Worm (Caenorhabditis elegans) whole organism, young adult: ENCODE data around the gene ZK546.5.

ENCODE experiments used
- B0035.1 ChIP-seq: sonication (generic microtip); optimal IDR thresholded peaks from 2 replicates; lab custom pipeline; 2016; ENCODE audit warnings: missing genetic modification characterization, mild to moderate bottlenecking, missing compliant biosample characterization, missing genotype, missing genetic modification reagents
- C06A6.2 ChIP-seq: fragments of 200-800 bp; sonication (Bioruptor generic); conservative IDR thresholded peaks from 2 replicates; pipeline ENCODE4 v1.3.6; 2022; ENCODE audit warnings: missing genetic modification characterization, missing compliant biosample characterization
- C17E4.6 ChIP-seq: fragments of 200-800 bp; sonication (Bioruptor generic); IDR thresholded peaks from 2 replicates; pipeline ENCODE4 v1.3.6; 2022; ENCODE audit warnings: missing genetic modification reagents, missing genetic modification characterization, missing compliant biosample characterization
- D2030.7 ChIP-seq: fragments of 200-800 bp; sonication (Bioruptor generic); IDR thresholded peaks from 2 replicates; pipeline ENCODE4 v1.3.6; 2022; ENCODE audit warnings: missing genetic modification reagents, missing genetic modification characterization, missing compliant biosample characterization
- F23B12.7 ChIP-seq: sonication (generic microtip); optimal IDR thresholded peaks from 2 replicates; lab custom pipeline; 2017; ENCODE audit warnings: missing genetic modification characterization, mild to moderate bottlenecking, missing compliant biosample characterization, antibody characterized with exemption, moderate library complexity; ENCODE audit not compliant: insufficient read depth
- F33H1.4 ChIP-seq: fragments of 200-800 bp; sonication (Bioruptor generic); IDR thresholded peaks from 2 replicates; pipeline ENCODE4 v1.3.6; 2022; ENCODE audit warnings: missing genetic modification reagents, missing genetic modification characterization, missing compliant biosample characterization
- F39B2.1 ChIP-seq: fragments of 200-800 bp; sonication (Bioruptor generic); IDR thresholded peaks from 2 replicates; pipeline ENCODE4 v1.3.6; 2022; ENCODE audit warnings: missing genetic modification reagents, missing genetic modification characterization, missing compliant biosample characterization
- F52B5.7 ChIP-seq: sonication (generic microtip); optimal IDR thresholded peaks from 2 replicates; lab custom pipeline; 2016; ENCODE audit warnings: mild to moderate bottlenecking, missing genetic modification characterization, missing compliant biosample characterization
- F55B11.4 ChIP-seq: sonication (generic microtip); optimal IDR thresholded peaks from 2 replicates; lab custom pipeline; 2016; ENCODE audit warnings: missing compliant biosample characterization, missing genetic modification characterization, borderline replicate concordance; ENCODE audit not compliant: insufficient read depth
- T26A5.8 ChIP-seq: sonication (generic microtip); optimal IDR thresholded peaks from 2 replicates; lab custom pipeline; 2016; ENCODE audit warnings: missing genetic modification characterization, missing compliant biosample characterization
- Y67H2A.10 ChIP-seq: fragments of 200-800 bp; sonication (Bioruptor generic); conservative IDR thresholded peaks from 2 replicates; pipeline ENCODE4 v1.3.6; 2022; ENCODE audit warnings: missing genetic modification reagents, missing genetic modification characterization, missing compliant biosample characterization
- Y79H2A.3 ChIP-seq: fragments of 200-800 bp; sonication (Bioruptor generic); conservative IDR thresholded peaks from 2 replicates; pipeline ENCODE4 v1.3.6; 2022; ENCODE audit warnings: missing genetic modification reagents, missing genetic modification characterization, missing compliant biosample characterization
- akir-1 ChIP-seq: fragments of 200-800 bp; sonication (Bioruptor generic); optimal IDR thresholded peaks from 2 replicates; lab custom pipeline; 2018; ENCODE audit warnings: mild to moderate bottlenecking, missing genetic modification characterization, moderate library complexity, missing compliant biosample characterization
- ama-1 ChIP-seq, 3 experiments: fragments of 150-350 bp in 1 of 3; sonication (generic microtip) in 2 of 3; optimal IDR thresholded peaks; 2 replicates each; lab custom pipeline; 2014 to 2018; ENCODE audit warnings: missing biosample characterization in 2 of 3, missing genetic modification characterization in 2 of 3, missing genetic modification reagents in 2 of 3
- attf-3 ChIP-seq: fragments of 200-800 bp; sonication (Bioruptor generic); conservative IDR thresholded peaks from 2 replicates; pipeline ENCODE4 v1.3.6; 2022; ENCODE audit warnings: missing genetic modification reagents, missing genetic modification characterization, missing compliant biosample characterization
- attf-5 ChIP-seq: fragments of 200-800 bp; sonication (Bioruptor generic); optimal IDR thresholded peaks from 2 replicates; lab custom pipeline; 2018; ENCODE audit warnings: mild to moderate bottlenecking, missing genetic modification characterization, missing compliant biosample characterization
- cebp-1 ChIP-seq, 2 experiments: fragments of 200-800 bp in 1 of 2; sonication (Bioruptor generic) in 1 of 2; sonication (generic microtip) in 1 of 2; IDR thresholded peaks in 1 of 2; optimal IDR thresholded peaks in 1 of 2; 2 replicates each; pipeline versions ENCODE4 v1.3.6 to Lab custom; 2017 to 2022; ENCODE audit warnings: missing compliant biosample characterization in 2 of 2, missing genetic modification characterization in 2 of 2, mild to moderate bottlenecking in 1 of 2, missing genetic modification reagents in 1 of 2, moderate library complexity in 1 of 2
- ceh-40 ChIP-seq: fragments of 200-800 bp; sonication (Bioruptor generic); IDR thresholded peaks from 2 replicates; pipeline ENCODE4 v1.3.6; 2022; ENCODE audit warnings: missing genetic modification characterization, missing compliant biosample characterization
- die-1 ChIP-seq: sonication (generic microtip); optimal IDR thresholded peaks from 2 replicates; lab custom pipeline; 2016; ENCODE audit warnings: missing genotype, mild to moderate bottlenecking, missing genetic modification characterization, missing compliant biosample characterization
- dpff-1 ChIP-seq: sonication (generic microtip); optimal IDR thresholded peaks from 2 replicates; lab custom pipeline; 2017; ENCODE audit warnings: mild to moderate bottlenecking, missing genetic modification characterization, missing compliant biosample characterization
- dpl-1 ChIP-seq: fragments of 150-350 bp; optimal IDR thresholded peaks from 2 replicates; lab custom pipeline; 2014; ENCODE audit warnings: missing biosample characterization, missing genetic modification reagents, missing genetic modification characterization
- efl-1 ChIP-seq: fragments of 150-350 bp; optimal IDR thresholded peaks from 2 replicates; lab custom pipeline; 2014; ENCODE audit warnings: missing biosample characterization, missing genetic modification reagents, missing genetic modification characterization
- egrh-3 ChIP-seq: fragments of 200-800 bp; sonication (Bioruptor generic); IDR thresholded peaks from 2 replicates; pipeline ENCODE4 v1.3.6; 2022; ENCODE audit warnings: missing genetic modification reagents, missing genetic modification characterization, missing compliant biosample characterization
- ekl-4 ChIP-seq: fragments of 200-800 bp; sonication (Bioruptor generic); IDR thresholded peaks from 2 replicates; pipeline ENCODE4 v1.3.6; 2022; ENCODE audit warnings: missing genetic modification reagents, missing genetic modification characterization, missing compliant biosample characterization
- ets-4 ChIP-seq: fragments of 200-800 bp; sonication (Bioruptor generic); optimal IDR thresholded peaks from 2 replicates; lab custom pipeline; 2018; ENCODE audit warnings: mild to moderate bottlenecking, missing genetic modification characterization, missing compliant biosample characterization
- hmg-1.2 ChIP-seq: fragments of 200-800 bp; sonication (Bioruptor generic); IDR thresholded peaks from 2 replicates; pipeline ENCODE4 v1.3.6; 2022; ENCODE audit warnings: missing genetic modification reagents, missing genetic modification characterization, missing compliant biosample characterization
- lin-35 ChIP-seq, 3 experiments: fragments of 150-350 bp in 2 of 3; sonication (generic microtip) in 1 of 3; optimal IDR thresholded peaks; 2 replicates each; lab custom pipeline; 2014 to 2018; ENCODE audit warnings: missing biosample characterization in 3 of 3, missing genetic modification characterization in 3 of 3, missing genetic modification reagents in 3 of 3
- lin-40 ChIP-seq: sonication (generic microtip); optimal IDR thresholded peaks from 2 replicates; lab custom pipeline; 2016; ENCODE audit warnings: missing genetic modification characterization, mild to moderate bottlenecking, missing compliant biosample characterization, missing genotype, missing genetic modification reagents
- lsy-27 ChIP-seq: sonication (generic microtip); optimal IDR thresholded peaks from 2 replicates; lab custom pipeline; 2017; ENCODE audit warnings: missing genetic modification characterization, mild to moderate bottlenecking, missing compliant biosample characterization, antibody characterized with exemption, missing genotype, borderline replicate concordance; ENCODE audit not compliant: insufficient read depth
- madf-10 ChIP-seq: sonication (generic microtip); optimal IDR thresholded peaks from 2 replicates; lab custom pipeline; 2016; ENCODE audit warnings: mild to moderate bottlenecking, missing genetic modification characterization, missing compliant biosample characterization
- madf-3 ChIP-seq: fragments of 200-800 bp; sonication (Bioruptor generic); IDR thresholded peaks from 2 replicates; pipeline ENCODE4 v1.3.6; 2022; ENCODE audit warnings: missing genetic modification reagents, missing genetic modification characterization, missing compliant biosample characterization
- mel-28 ChIP-seq: sonication (generic microtip); optimal IDR thresholded peaks from 2 replicates; lab custom pipeline; 2016; ENCODE audit warnings: borderline replicate concordance, mild to moderate bottlenecking, missing genetic modification characterization, missing compliant biosample characterization
- mxl-1 ChIP-seq: sonication (generic microtip); optimal IDR thresholded peaks from 2 replicates; lab custom pipeline; 2016; ENCODE audit warnings: missing genetic modification characterization, missing compliant biosample characterization
- nfya-2 ChIP-seq: fragments of 200-800 bp; sonication (Bioruptor generic); IDR thresholded peaks from 2 replicates; pipeline ENCODE4 v1.3.6; 2022; ENCODE audit warnings: missing genetic modification reagents, missing genetic modification characterization, missing compliant biosample characterization
- nhr-179 ChIP-seq: sonication (generic microtip); optimal IDR thresholded peaks from 2 replicates; lab custom pipeline; 2016; ENCODE audit warnings: mild to moderate bottlenecking, missing genetic modification characterization, missing compliant biosample characterization
- nhr-80 ChIP-seq: sonication (generic microtip); optimal IDR thresholded peaks from 2 replicates; lab custom pipeline; 2016; ENCODE audit warnings: missing genetic modification characterization, missing compliant biosample characterization
- nhr-90 ChIP-seq: sonication (generic microtip); optimal IDR thresholded peaks from 2 replicates; lab custom pipeline; 2016; ENCODE audit warnings: missing genotype, mild to moderate bottlenecking, missing genetic modification characterization, missing compliant biosample characterization
- rcor-1 ChIP-seq: fragments of 200-800 bp; sonication (Bioruptor generic); IDR thresholded peaks from 2 replicates; pipeline ENCODE4 v1.3.6; 2022; ENCODE audit warnings: missing genetic modification reagents, missing genetic modification characterization, missing compliant biosample characterization
- sea-2 ChIP-seq: fragments of 200-800 bp; sonication (Bioruptor generic); IDR thresholded peaks from 2 replicates; pipeline ENCODE4 v1.3.6; 2022; ENCODE audit warnings: missing genetic modification characterization, missing compliant biosample characterization
- tbx-9 ChIP-seq: sonication (generic microtip); optimal IDR thresholded peaks from 2 replicates; lab custom pipeline; 2016; ENCODE audit warnings: borderline replicate concordance, missing genetic modification characterization, inconsistent platforms, missing compliant biosample characterization
- unc-130 ChIP-seq: sonication (generic microtip); optimal IDR thresholded peaks from 2 replicates; lab custom pipeline; 2016; ENCODE audit warnings: missing genetic modification reagents, missing genetic modification characterization, missing compliant biosample characterization
- unc-62 ChIP-seq: fragments of 150-350 bp; optimal IDR thresholded peaks from 2 replicates; lab custom pipeline; 2014; ENCODE audit warnings: missing biosample characterization, missing genetic modification reagents, missing genetic modification characterization
- xnd-1 ChIP-seq: sonication (generic microtip); optimal IDR thresholded peaks from 2 replicates; lab custom pipeline; 2016; ENCODE audit warnings: missing genotype, missing genetic modification reagents, missing genetic modification characterization, missing compliant biosample characterization
- zfh-2 ChIP-seq: fragments of 200-800 bp; sonication (Bioruptor generic); conservative IDR thresholded peaks from 2 replicates; pipeline ENCODE4 v1.3.6; 2022; ENCODE audit warnings: missing genetic modification reagents, missing genetic modification characterization, missing compliant biosample characterization
- zim-3 ChIP-seq: sonication (generic microtip); optimal IDR thresholded peaks from 2 replicates; lab custom pipeline; 2017; ENCODE audit warnings: mild to moderate bottlenecking, missing genetic modification characterization, moderate library complexity, missing compliant biosample characterization
- ztf-18 ChIP-seq: sonication (generic microtip); optimal IDR thresholded peaks from 2 replicates; lab custom pipeline; 2016; ENCODE audit warnings: missing genotype, mild to moderate bottlenecking, missing genetic modification characterization, missing compliant biosample characterization
- ztf-26 ChIP-seq: sonication (generic microtip); optimal IDR thresholded peaks from 2 replicates; lab custom pipeline; 2017; ENCODE audit warnings: missing genetic modification characterization, missing compliant biosample characterization
- ztf-6 ChIP-seq: fragments of 200-800 bp; sonication (Bioruptor generic); IDR thresholded peaks from 2 replicates; pipeline ENCODE4 v1.3.6; 2022; ENCODE audit warnings: missing genetic modification reagents, missing genetic modification characterization, missing compliant biosample characterization

Gene ZK546.5

DNA sequence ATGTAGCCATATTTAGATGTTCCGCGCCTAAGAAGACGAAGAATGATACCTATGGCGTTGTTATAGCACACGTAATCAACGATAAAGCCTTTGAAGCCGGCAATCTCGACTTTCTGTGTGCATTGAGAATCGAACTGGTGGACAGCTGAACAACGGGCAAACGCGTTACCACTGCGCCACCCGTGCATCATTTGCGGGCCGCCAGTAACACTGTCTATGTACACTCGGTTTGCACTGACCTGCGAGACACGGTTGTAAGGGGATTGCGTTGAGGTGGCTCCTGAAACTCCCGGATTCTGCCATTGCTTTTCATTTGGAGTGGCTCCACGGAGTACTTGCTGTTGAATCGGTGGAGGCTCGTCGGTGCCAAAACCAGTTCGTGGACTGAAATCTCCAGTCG lies 6.8 kb downstream of the ZK546.5 start:
- TF ChIP-seq zfh-2: peak; percentile 83
- peak; percentile 59 for TF ChIP-seq hmg-1.2 (GFP tag; lab: Robert Waterston, UW)
- TF ChIP-seq F52B5.7 (tag; lab: Kevin White, UChicago): peak; percentile 91
- TF ChIP-seq dpff-1 (tag; lab: Kevin White, UChicago): no peak
- peak; percentile 47; the same call in 1 of the 2 replicates for TF ChIP-seq D2030.7 (GFP tag; lab: Robert Waterston, UW)
- no peak for TF ChIP-seq F55B11.4 (tag; lab: Kevin White, UChicago)
- no peak for TF ChIP-seq dpl-1 (GFP tag; lab: Kevin White, UChicago)
- peak; percentile 83 for TF ChIP-seq ama-1 (optimal IDR thresholded peaks at IDR 0.05; lab: Kevin White, UChicago)
- peak; percentile 31 to 54 for TF ChIP-seq ama-1 (GFP tag; optimal IDR thresholded peaks at IDR 0.05; lab: Kevin White, UChicago)
- no peak for TF ChIP-seq F39B2.1 (GFP tag; lab: Robert Waterston, UW)
- no peak; the same call in 1 of the 2 replicates for TF ChIP-seq C06A6.2 (GFP tag; lab: Robert Waterston, UW)
- peak; percentile 23 for TF ChIP-seq ztf-18
- TF ChIP-seq egrh-3 (GFP tag; lab: Robert Waterston, UW): no peak
- no peak for TF ChIP-seq C17E4.6
- TF ChIP-seq ets-4: no peak
- TF ChIP-seq T26A5.8: no peak
- peak in 1 of 3 experiments; percentile 30 for TF ChIP-seq lin-35 (GFP tag; optimal IDR thresholded peaks at IDR 0.05; lab: Kevin White, UChicago)
- TF ChIP-seq attf-3 (GFP tag; lab: Robert Waterston, UW): 0 out of 2 replicates have a peak, but pooled peaks have one; percentile 12
- TF ChIP-seq B0035.1 (tag; lab: Kevin White, UChicago): no peak
- peak; percentile 51 for TF ChIP-seq attf-5
- TF ChIP-seq ceh-40 (GFP tag; lab: Robert Waterston, UW): no peak
- TF ChIP-seq ekl-4 (GFP tag; lab: Robert Waterston, UW): peak; percentile 59; the same call in 1 of the 2 replicates
- no peak for TF ChIP-seq akir-1 (GFP tag; lab: Kevin White, UChicago)
- TF ChIP-seq madf-10 (tag; lab: Kevin White, UChicago): no peak
- TF ChIP-seq unc-130 (GFP tag; lab: Kevin White, UChicago): peak; percentile 46
- no peak for TF ChIP-seq mel-28 (tag; lab: Kevin White, UChicago)
- peak; percentile 32 for TF ChIP-seq lin-40
- TF ChIP-seq ztf-26 (tag; lab: Kevin White, UChicago): peak; percentile 85
- TF ChIP-seq nhr-80: no peak
- TF ChIP-seq Y79H2A.3 (GFP tag; lab: Robert Waterston, UW): no peak
- no peak for TF ChIP-seq cebp-1 (GFP tag; IDR thresholded peaks at IDR 0.05; lab: Robert Waterston, UW)
- peak; percentile 60 for TF ChIP-seq cebp-1 (tag; optimal IDR thresholded peaks at IDR 0.05; lab: Kevin White, UChicago)
- TF ChIP-seq zim-3 (tag; lab: Kevin White, UChicago): peak; percentile 61
- no peak for TF ChIP-seq mxl-1 (tag; lab: Kevin White, UChicago)
- TF ChIP-seq ztf-6 (GFP tag; lab: Robert Waterston, UW): no peak
- TF ChIP-seq F33H1.4 (GFP tag; lab: Robert Waterston, UW): 0 out of 2 replicates have a peak, but pooled peaks have one; percentile 19
- TF ChIP-seq nhr-179 (tag; lab: Kevin White, UChicago): no peak
- 0 out of 2 replicates have a peak, but pooled peaks have one; percentile 70 for TF ChIP-seq madf-3 (GFP tag; lab: Robert Waterston, UW)
- TF ChIP-seq sea-2 (GFP tag; lab: Robert Waterston, UW): no peak
- TF ChIP-seq unc-62 (GFP tag; lab: Kevin White, UChicago): no peak
- TF ChIP-seq Y67H2A.10: no peak
- TF ChIP-seq die-1: peak; percentile 64
- TF ChIP-seq nfya-2: no peak
- peak; percentile 83 for TF ChIP-seq nhr-90
- TF ChIP-seq xnd-1: no peak
- no peak for TF ChIP-seq efl-1 (GFP tag; lab: Kevin White, UChicago)
- TF ChIP-seq F23B12.7 (tag; lab: Kevin White, UChicago): peak; percentile 38
- TF ChIP-seq lsy-27 (tag; lab: Kevin White, UChicago): no peak
- no peak for TF ChIP-seq tbx-9 (tag; lab: Kevin White, UChicago)
- TF ChIP-seq rcor-1 (GFP tag; lab: Robert Waterston, UW): peak; percentile 56; the same call in 1 of the 2 replicates
